Worm (Caenorhabditis elegans): ENCODE measurements around the gene plc-1.

Gene plc-1

ce11 chrX:10769232-10769738, 69.2 kb downstream of the plc-1 start, which contains the start of gene sma-9:
TSS of gene sma-9 (plus strand) at chrX:10769282.
- TF ChIP-seq zim-3 (tag; optimal IDR thresholded peaks at IDR 0.05): no peak
- TF ChIP-seq K11D2.4 (GFP tag; IDR thresholded peaks at IDR 0.05): no peak
- no peak for TF ChIP-seq K12H6.12 (tag; optimal IDR thresholded peaks at IDR 0.05)
- TF ChIP-seq B0019.2 (GFP tag; conservative IDR thresholded peaks at IDR 0.05): no peak
- TF ChIP-seq attf-3 (GFP tag; conservative IDR thresholded peaks at IDR 0.05): no peak
- no peak for TF ChIP-seq lsl-1 (GFP tag; optimal IDR thresholded peaks at IDR 0.05)
- TF ChIP-seq xnd-1 (tag; optimal IDR thresholded peaks at IDR 0.05): no peak
- no peak for TF ChIP-seq aptf-3 (GFP tag; IDR thresholded peaks at IDR 0.05)
- no peak for TF ChIP-seq snpc-3.4 (tag; optimal IDR thresholded peaks at IDR 0.05)
- no peak for TF ChIP-seq hmg-1.2 (GFP tag; IDR thresholded peaks at IDR 0.05)
- no peak for TF ChIP-seq athp-1 (tag; optimal IDR thresholded peaks at IDR 0.05)
- TF ChIP-seq rpc-1 (optimal IDR thresholded peaks at IDR 0.05): no peak
- TF ChIP-seq rpc-1 (tag; optimal IDR thresholded peaks at IDR 0.05): no peak

DNA sequence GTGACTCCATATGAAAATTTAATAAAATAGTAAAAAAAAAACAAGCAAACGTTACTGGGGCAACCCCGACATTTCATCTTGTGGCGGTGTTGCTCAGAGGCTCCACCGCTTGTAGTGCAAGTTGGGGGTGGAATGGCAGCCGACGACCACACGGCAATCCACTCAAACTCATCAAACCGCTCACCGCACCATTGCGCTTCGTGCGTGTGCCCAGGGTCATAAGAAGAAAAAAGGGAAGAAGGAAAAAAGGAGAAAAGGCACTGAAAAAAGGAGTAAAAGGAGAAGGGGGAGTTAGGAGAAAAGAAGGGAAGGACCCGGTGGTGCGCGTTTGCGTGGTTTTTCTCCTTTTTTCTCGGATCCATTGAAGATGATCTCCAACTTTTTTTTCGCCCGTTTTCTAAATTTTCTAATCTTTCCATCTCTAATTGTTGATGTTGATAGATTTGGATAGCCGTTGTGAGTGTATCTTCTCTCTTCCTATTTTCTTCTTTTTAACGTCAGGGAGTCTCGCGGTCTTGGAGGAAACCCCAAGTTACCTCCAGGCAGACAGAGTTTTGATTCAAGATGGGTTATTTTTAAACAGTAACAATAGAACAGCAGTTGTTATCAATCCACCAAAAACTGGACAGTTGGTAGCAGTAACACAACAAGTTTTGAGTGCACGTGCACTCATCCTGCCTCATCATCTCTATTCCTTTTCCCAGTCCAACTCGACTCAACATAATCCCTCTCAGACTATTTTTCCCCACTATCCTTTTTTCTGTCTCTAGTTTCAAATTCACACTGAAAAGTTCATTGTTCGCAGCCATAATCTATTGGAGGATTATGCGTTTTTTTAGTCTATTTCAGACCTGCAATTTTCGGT, 69.9 kb downstream of the plc-1 start:
- no peak for TF ChIP-seq rcor-1 (GFP tag; IDR thresholded peaks at IDR 0.05)
- TF ChIP-seq ztf-18 (tag; optimal IDR thresholded peaks at IDR 0.05): no peak
- TF ChIP-seq madf-10 (tag; optimal IDR thresholded peaks at IDR 0.05): no peak
- no peak for TF ChIP-seq nfyb-1 (GFP tag; IDR thresholded peaks at IDR 0.05)
- TF ChIP-seq hlh-12 (tag; optimal IDR thresholded peaks at IDR 0.05): no peak
- TF ChIP-seq let-526 (GFP tag; IDR thresholded peaks at IDR 0.05): no peak
- TF ChIP-seq F37B4.10 (GFP tag; IDR thresholded peaks at IDR 0.05): no peak
- TF ChIP-seq zfh-2 (GFP tag; conservative IDR thresholded peaks at IDR 0.05): peak; percentile 53
- peak; percentile 28; the same call in 1 of the 2 replicates for TF ChIP-seq egrh-3 (GFP tag; IDR thresholded peaks at IDR 0.05)
- TF ChIP-seq T26A5.8 (tag; optimal IDR thresholded peaks at IDR 0.05): no peak
- no peak for TF ChIP-seq ceh-58 (GFP tag; IDR thresholded peaks at IDR 0.05)
- no peak for TF ChIP-seq somi-1 (GFP tag; optimal IDR thresholded peaks at IDR 0.05)
- no peak for TF ChIP-seq ccch-3 (GFP tag; optimal IDR thresholded peaks at IDR 0.05)
- TF ChIP-seq F52B5.7 (tag; optimal IDR thresholded peaks at IDR 0.05): no peak
- no peak for TF ChIP-seq ceh-40 (GFP tag; IDR thresholded peaks at IDR 0.05)
- no peak for TF ChIP-seq xnd-1 (tag; optimal IDR thresholded peaks at IDR 0.05)
- TF ChIP-seq F49E8.2 (tag; optimal IDR thresholded peaks at IDR 0.05; ENCODE audit: insufficient read depth): no peak
- TF ChIP-seq bed-2 (GFP tag; IDR thresholded peaks at IDR 0.05): no peak
- TF ChIP-seq K11D2.4 (GFP tag; IDR thresholded peaks at IDR 0.05): no peak
- TF ChIP-seq F57A8.1 (GFP tag; optimal IDR thresholded peaks at IDR 0.05): no peak
- TF ChIP-seq mel-28 (tag; optimal IDR thresholded peaks at IDR 0.05; ENCODE audit: borderline replicate concordance): no peak
- TF ChIP-seq ztf-22 (GFP tag; optimal IDR thresholded peaks at IDR 0.05): no peak
- no peak for TF ChIP-seq Y53F4B.3 (GFP tag; IDR thresholded peaks at IDR 0.05)
- 0 out of 2 replicates have a peak, but pooled peaks have one; percentile 11 for TF ChIP-seq mcd-1 (GFP tag; IDR thresholded peaks at IDR 0.05)
- no peak for TF ChIP-seq C06A6.2 (GFP tag; conservative IDR thresholded peaks at IDR 0.05)
- no peak for TF ChIP-seq ztf-28 (GFP tag; IDR thresholded peaks at IDR 0.05)
- no peak for TF ChIP-seq dpl-1 (GFP tag; optimal IDR thresholded peaks at IDR 0.05)
- TF ChIP-seq lin-40 (tag; optimal IDR thresholded peaks at IDR 0.05): peak; percentile 4
- TF ChIP-seq pbrm-1 (GFP tag; IDR thresholded peaks at IDR 0.05): 0 out of 2 replicates have a peak, but pooled peaks have one; percentile 10
- no peak for TF ChIP-seq dox-1 (GFP tag; IDR thresholded peaks at IDR 0.05)
- TF ChIP-seq attf-5 (GFP tag; optimal IDR thresholded peaks at IDR 0.05): no peak
- TF ChIP-seq sptf-2 (GFP tag; optimal IDR thresholded peaks at IDR 0.05): no peak
- no peak for TF ChIP-seq ztf-6 (GFP tag; IDR thresholded peaks at IDR 0.05)
- TF ChIP-seq aptf-3 (GFP tag; IDR thresholded peaks at IDR 0.05): no peak
- peak; percentile 47 for TF ChIP-seq snpc-4 (GFP tag; optimal IDR thresholded peaks at IDR 0.05)
- peak; percentile 49 to 75 (median 70) for TF ChIP-seq snpc-4 (tag; optimal IDR thresholded peaks at IDR 0.05)
- no peak for TF ChIP-seq hmg-20 (GFP tag; IDR thresholded peaks at IDR 0.05)
